Worm (Caenorhabditis elegans) whole organism, L1 larva: ENCODE results near the gene F14F9.4.
A peak's percentile ranks its signal among the peaks of the same experiment; 100 is the strongest.

ENCODE experiments used
- C16A3.4 ChIP-seq: fragments of 150-350 bp; optimal IDR thresholded peaks from 2 replicates; lab custom pipeline; 2014; ENCODE audit warnings: missing biosample characterization, missing genetic modification characterization
- aly-2 ChIP-seq: fragments of 150-350 bp; optimal IDR thresholded peaks from 2 replicates; lab custom pipeline; 2014; ENCODE audit warnings: missing biosample characterization, missing genetic modification characterization
- ama-1 ChIP-seq: fragments of 150-350 bp; optimal IDR thresholded peaks from 2 replicates; lab custom pipeline; 2014
- ceh-8 ChIP-seq: fragments of 200-800 bp; sonication (Bioruptor generic); optimal IDR thresholded peaks from 2 replicates; lab custom pipeline; 2018; ENCODE audit warnings: mild to moderate bottlenecking, missing genetic modification characterization, moderate library complexity, missing compliant biosample characterization
- dpl-1 ChIP-seq, 3 experiments: fragments of 150-350 bp in 2 of 3; sonication (generic microtip) in 1 of 3; optimal IDR thresholded peaks; 2 replicates each; lab custom pipeline; 2014 to 2017; ENCODE audit warnings: missing biosample characterization in 3 of 3, missing genetic modification characterization in 3 of 3, missing genetic modification reagents in 3 of 3
- efl-1 ChIP-seq, 4 experiments: fragments of 150-350 bp; optimal IDR thresholded peaks in 3 of 4; peaks in 1 of 4; 1 replicate in 1 of 4; 2 replicates in 3 of 4; lab custom pipeline; 2014; ENCODE audit warnings: missing biosample characterization in 2 of 4, missing genetic modification characterization in 2 of 4, missing genetic modification reagents in 2 of 4
- elt-2 ChIP-seq: sonication (generic microtip); optimal IDR thresholded peaks from 2 replicates; lab custom pipeline; 2016; ENCODE audit warnings: missing genetic modification characterization, mild to moderate bottlenecking, inconsistent platforms, missing compliant biosample characterization, missing genetic modification reagents
- fkh-10 ChIP-seq: sonication (generic microtip); optimal IDR thresholded peaks from 2 replicates; lab custom pipeline; 2017; ENCODE audit warnings: missing biosample characterization, missing genetic modification reagents, missing genetic modification characterization
- fkh-4 ChIP-seq: sonication (generic microtip); optimal IDR thresholded peaks from 2 replicates; lab custom pipeline; 2016; ENCODE audit warnings: missing compliant biosample characterization, missing genetic modification characterization, borderline replicate concordance
- fos-1 ChIP-seq: fragments of 150-350 bp; optimal IDR thresholded peaks from 2 replicates; lab custom pipeline; 2014; ENCODE audit warnings: missing biosample characterization, missing genetic modification characterization
- grh-1 ChIP-seq: fragments of 200-800 bp; sonication (Bioruptor generic); IDR thresholded peaks from 2 replicates; pipeline ENCODE4 v1.3.6; 2022; ENCODE audit warnings: missing genetic modification reagents, missing genetic modification characterization, missing compliant biosample characterization
- hlh-17 ChIP-seq: fragments of 200-800 bp; sonication (Bioruptor generic); optimal IDR thresholded peaks from 2 replicates; lab custom pipeline; 2018; ENCODE audit warnings: missing genetic modification characterization, mild to moderate bottlenecking, missing compliant biosample characterization, moderate library complexity, borderline replicate concordance
- hlh-4 ChIP-seq: sonication (generic microtip); optimal IDR thresholded peaks from 2 replicates; lab custom pipeline; 2016; ENCODE audit warnings: mild to moderate bottlenecking, missing genetic modification characterization, missing compliant biosample characterization
- isw-1 ChIP-seq: fragments of 200-800 bp; sonication (Bioruptor generic); IDR thresholded peaks from 2 replicates; pipeline ENCODE4 v1.3.6; 2022; ENCODE audit warnings: missing genetic modification characterization, missing compliant biosample characterization
- jun-1 ChIP-seq: fragments of 150-350 bp; optimal IDR thresholded peaks from 2 replicates; lab custom pipeline; 2014; ENCODE audit warnings: missing biosample characterization, missing genetic modification reagents, missing genetic modification characterization
- lin-13 ChIP-seq: fragments of 150-350 bp; optimal IDR thresholded peaks from 2 replicates; lab custom pipeline; 2014; ENCODE audit warnings: missing biosample characterization, missing genetic modification reagents, missing genetic modification characterization
- lin-14 ChIP-seq: fragments of 200-800 bp; sonication (Bioruptor generic); optimal IDR thresholded peaks from 2 replicates; lab custom pipeline; 2018; ENCODE audit warnings: mild to moderate bottlenecking, missing genetic modification characterization, moderate library complexity, missing compliant biosample characterization
- lin-35 ChIP-seq, 2 experiments: fragments of 150-350 bp; optimal IDR thresholded peaks; 2 replicates each; lab custom pipeline; 2014; ENCODE audit warnings: missing biosample characterization in 2 of 2, missing genetic modification characterization in 2 of 2, missing genetic modification reagents in 2 of 2
- lin-39 ChIP-seq: fragments of 150-350 bp; optimal IDR thresholded peaks from 2 replicates; lab custom pipeline; 2014; ENCODE audit warnings: missing biosample characterization, missing genetic modification reagents, missing genetic modification characterization
- lir-3 ChIP-seq: sonication (generic microtip); optimal IDR thresholded peaks from 2 replicates; lab custom pipeline; 2016; ENCODE audit warnings: mild to moderate bottlenecking, missing genetic modification characterization, moderate library complexity, missing compliant biosample characterization; ENCODE audit not compliant: poor library complexity
- lsy-2 ChIP-seq, 2 experiments: fragments of 150-350 bp; optimal IDR thresholded peaks; 2 replicates each; lab custom pipeline; 2014; ENCODE audit warnings: missing biosample characterization in 2 of 2, missing genetic modification characterization in 2 of 2
- mab-9 ChIP-seq: fragments of 200-800 bp; sonication (Bioruptor generic); IDR thresholded peaks from 2 replicates; pipeline ENCODE4 v1.3.6; 2022; ENCODE audit warnings: missing genetic modification reagents, missing genetic modification characterization, missing compliant biosample characterization
- mdl-1 ChIP-seq, 2 experiments: fragments of 150-350 bp; optimal IDR thresholded peaks; 2 replicates each; lab custom pipeline; 2014 to 2017; ENCODE audit warnings: missing biosample characterization in 2 of 2, missing genetic modification characterization in 2 of 2, inconsistent platforms in 1 of 2
- mep-1 ChIP-seq: fragments of 150-350 bp; optimal IDR thresholded peaks from 2 replicates; lab custom pipeline; 2014; ENCODE audit warnings: missing biosample characterization, missing genetic modification characterization
- nhr-12 ChIP-seq: sonication (generic microtip); optimal IDR thresholded peaks from 2 replicates; lab custom pipeline; 2017; ENCODE audit warnings: missing biosample characterization, missing genetic modification characterization
- nhr-20 ChIP-seq: sonication (generic microtip); optimal IDR thresholded peaks from 2 replicates; lab custom pipeline; 2016; ENCODE audit warnings: mild to moderate bottlenecking, missing genetic modification characterization, missing compliant biosample characterization
- nhr-237 ChIP-seq: fragments of 150-350 bp; optimal IDR thresholded peaks from 2 replicates; lab custom pipeline; 2014; ENCODE audit warnings: missing biosample characterization, missing genetic modification characterization
- nhr-28 ChIP-seq: fragments of 150-350 bp; optimal IDR thresholded peaks from 2 replicates; lab custom pipeline; 2014; ENCODE audit warnings: missing biosample characterization, missing genetic modification characterization
- nhr-76 ChIP-seq: sonication (generic microtip); optimal IDR thresholded peaks from 2 replicates; lab custom pipeline; 2017; ENCODE audit warnings: missing biosample characterization, missing genetic modification characterization
- nhr-84 ChIP-seq: sonication (generic microtip); optimal IDR thresholded peaks from 2 replicates; lab custom pipeline; 2017; ENCODE audit warnings: missing biosample characterization, missing genetic modification characterization
- nhr-90 ChIP-seq: sonication (generic microtip); optimal IDR thresholded peaks from 2 replicates; lab custom pipeline; 2016; ENCODE audit warnings: mild to moderate bottlenecking, missing genetic modification characterization, missing compliant biosample characterization; ENCODE audit not compliant: poor library complexity
- pag-3 ChIP-seq: sonication (generic microtip); optimal IDR thresholded peaks from 2 replicates; lab custom pipeline; 2017; ENCODE audit warnings: missing genetic modification characterization, mild to moderate bottlenecking, missing compliant biosample characterization, antibody characterized with exemption, borderline replicate concordance; ENCODE audit not compliant: insufficient read depth
- pax-3 ChIP-seq: fragments of 200-800 bp; sonication (Bioruptor generic); optimal IDR thresholded peaks from 2 replicates; lab custom pipeline; 2018; ENCODE audit warnings: mild to moderate bottlenecking, missing genetic modification characterization, moderate library complexity, missing compliant biosample characterization
- pqm-1 ChIP-seq: sonication (generic microtip); optimal IDR thresholded peaks from 3 replicates; lab custom pipeline; 2017; ENCODE audit warnings: missing biosample characterization, missing genetic modification characterization
- rnt-1 ChIP-seq: sonication (generic microtip); optimal IDR thresholded peaks from 2 replicates; lab custom pipeline; 2016; ENCODE audit warnings: mild to moderate bottlenecking, missing genetic modification characterization, moderate library complexity, missing compliant biosample characterization
- skn-1 ChIP-seq: fragments of 150-350 bp; optimal IDR thresholded peaks from 2 replicates; lab custom pipeline; 2014; ENCODE audit warnings: missing biosample characterization, missing genetic modification characterization
- sox-4 ChIP-seq: sonication (generic microtip); optimal IDR thresholded peaks from 2 replicates; lab custom pipeline; 2016; ENCODE audit warnings: missing genetic modification characterization, missing compliant biosample characterization
- sptf-1 ChIP-seq: fragments of 150-350 bp; optimal IDR thresholded peaks from 2 replicates; lab custom pipeline; 2014; ENCODE audit warnings: missing biosample characterization, missing genetic modification characterization
- sup-37 ChIP-seq: fragments of 200-800 bp; sonication (Bioruptor generic); optimal IDR thresholded peaks from 2 replicates; lab custom pipeline; 2018; ENCODE audit warnings: mild to moderate bottlenecking, missing genetic modification characterization, missing compliant biosample characterization
- swsn-7 ChIP-seq: sonication (generic microtip); optimal IDR thresholded peaks from 2 replicates; lab custom pipeline; 2016; ENCODE audit warnings: missing genetic modification characterization, missing compliant biosample characterization
- tbx-2 ChIP-seq: sonication (generic microtip); optimal IDR thresholded peaks from 2 replicates; lab custom pipeline; 2016; ENCODE audit warnings: missing genetic modification characterization, missing compliant biosample characterization
- tlp-1 ChIP-seq: fragments of 150-350 bp; optimal IDR thresholded peaks from 2 replicates; lab custom pipeline; 2014; ENCODE audit warnings: missing biosample characterization, missing genetic modification characterization
- unc-62 ChIP-seq: fragments of 150-350 bp; optimal IDR thresholded peaks from 2 replicates; lab custom pipeline; 2014; ENCODE audit warnings: missing biosample characterization, missing genetic modification reagents, missing genetic modification characterization
- vab-15 ChIP-seq: sonication (generic microtip); optimal IDR thresholded peaks from 2 replicates; lab custom pipeline; 2017; ENCODE audit warnings: missing genotype, mild to moderate bottlenecking, missing genetic modification characterization, missing compliant biosample characterization
- zag-1 ChIP-seq: fragments of 150-350 bp; optimal IDR thresholded peaks from 2 replicates; lab custom pipeline; 2014; ENCODE audit warnings: missing biosample characterization, missing genetic modification characterization
- ztf-4 ChIP-seq: fragments of 150-350 bp; optimal IDR thresholded peaks from 2 replicates; lab custom pipeline; 2014; ENCODE audit warnings: missing biosample characterization, missing genetic modification characterization

The F14F9.4 gene

DNA sequence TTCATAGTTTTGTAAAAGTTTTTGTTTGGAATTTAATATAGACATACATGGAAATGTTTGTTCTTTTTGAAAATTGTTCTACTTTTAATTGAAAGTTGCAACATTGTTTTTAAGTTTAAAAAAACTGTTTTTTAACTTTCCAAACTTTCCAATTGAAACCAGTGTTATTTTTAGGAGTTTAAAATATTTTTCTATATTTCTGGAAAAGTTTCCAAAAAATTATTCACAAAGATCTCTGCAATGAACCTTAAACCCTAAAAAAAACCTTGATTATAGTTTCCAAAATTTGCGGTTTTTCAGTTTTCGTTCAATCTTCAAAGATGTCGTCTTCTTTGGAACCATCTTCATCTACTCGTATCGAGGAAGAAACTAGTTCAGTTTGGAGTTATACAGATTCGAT is at the start of gene F14F9.4:
F14F9.4 (plus strand) TSS at position 301 of the 400 bp plus-strand sequence.
- TF ChIP-seq fkh-4 (tag; lab: Kevin White, UChicago) (no peak), tbx-2 (no peak), elt-2 (tag; lab: Kevin White, UChicago) (no peak), pax-3 (tag; lab: Kevin White, UChicago) (no peak), pag-3 (tag; lab: Kevin White, UChicago) (no peak), nhr-12 (no peak), nhr-90 (tag; lab: Kevin White, UChicago) (no peak), isw-1 (GFP tag; lab: Robert Waterston, UW) (no peak)

ce11 chrV:5084957-5085465 is 47.5 kb upstream of the F14F9.4 start, which contains the start of gene Y58A7A.4:
TSS of gene Y58A7A.4 (minus strand) at chrV:5085007.
- peak; percentile 64 for TF ChIP-seq skn-1 (tag; lab: Kevin White, UChicago)
- no peak for TF ChIP-seq efl-1 (optimal IDR thresholded peaks at IDR 0.05; lab: Kevin White, UChicago)
- peak in 1 of 2 experiments; percentile 26 for TF ChIP-seq efl-1 (GFP tag; optimal IDR thresholded peaks at IDR 0.05 in 1 of 2; lab: Kevin White, UChicago)
- peak in 1 of 2 experiments; percentile 30 for TF ChIP-seq lsy-2 (tag; optimal IDR thresholded peaks at IDR 0.05; lab: Kevin White, UChicago)
- no peak for TF ChIP-seq fos-1 (tag; lab: Kevin White, UChicago)
- no peak for TF ChIP-seq fkh-4 (tag; lab: Kevin White, UChicago)
- TF ChIP-seq mep-1, result no peak
- TF ChIP-seq mab-9 (GFP tag; lab: Robert Waterston, UW), result no peak
- no peak for TF ChIP-seq nhr-76

DNA sequence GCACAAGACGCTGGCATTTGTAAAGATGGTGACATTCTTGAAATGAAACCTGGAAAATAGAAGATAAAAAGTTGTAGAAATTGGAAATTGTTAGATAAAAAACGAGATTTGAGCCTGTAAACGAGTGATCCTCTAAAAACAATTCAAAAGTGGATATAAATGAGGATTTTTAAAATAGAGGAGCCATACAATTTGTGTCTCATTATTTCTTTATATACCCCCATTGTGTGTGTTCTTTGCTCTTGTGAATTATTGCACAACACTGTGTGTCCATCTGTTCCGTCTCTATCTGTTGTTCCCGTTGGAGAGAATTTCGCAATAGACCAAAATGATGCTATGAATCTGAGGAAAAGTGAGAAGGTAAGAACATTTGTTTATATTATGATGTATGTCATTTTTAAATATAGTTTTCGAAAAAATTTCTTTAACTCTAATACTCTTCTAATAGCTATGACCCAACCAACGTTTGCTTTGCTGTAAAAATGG is 45.6 kb upstream of the F14F9.4 start, which contains the start of gene Y58A7A.5:
Y58A7A.5 (minus strand) TSS at position 51 of the 486 bp plus-strand sequence.
- TF ChIP-seq hlh-17 (GFP tag; lab: Kevin White, UChicago) (no peak), jun-1 (tag; lab: Kevin White, UChicago) (no peak), fkh-10 (GFP tag; lab: Kevin White, UChicago) (no peak), rnt-1 (tag; lab: Kevin White, UChicago) (no peak), efl-1 (optimal IDR thresholded peaks at IDR 0.05; lab: Kevin White, UChicago) (peak in 1 of 2 experiments; percentile 15), efl-1 (GFP tag; optimal IDR thresholded peaks at IDR 0.05 in 1 of 2; lab: Kevin White, UChicago) (no peak), sox-4 (tag; lab: Kevin White, UChicago) (no peak), lsy-2 (tag; optimal IDR thresholded peaks at IDR 0.05; lab: Kevin White, UChicago) (peak in 1 of 2 experiments; percentile 58), lin-14 (GFP tag; lab: Kevin White, UChicago) (peak; percentile 66), sptf-1 (no peak), pag-3 (tag; lab: Kevin White, UChicago) (no peak), swsn-7 (tag; lab: Kevin White, UChicago) (no peak), aly-2 (tag; lab: Kevin White, UChicago) (no peak), nhr-237 (no peak), nhr-84 (tag; lab: Kevin White, UChicago) (no peak), nhr-20 (tag; lab: Kevin White, UChicago) (no peak), mdl-1 (tag; optimal IDR thresholded peaks at IDR 0.05; lab: Kevin White, UChicago) (no peak), ceh-8 (no peak), sup-37 (no peak), lir-3 (tag; lab: Kevin White, UChicago) (no peak), ama-1 (lab: Kevin White, UChicago) (no peak), grh-1 (GFP tag; lab: Robert Waterston, UW) (no peak), pax-3 (tag; lab: Kevin White, UChicago) (no peak), lin-39 (tag; lab: Kevin White, UChicago) (no peak), nhr-28 (no peak), pqm-1 (tag; lab: Kevin White, UChicago) (no peak), hlh-4 (no peak), unc-62 (GFP tag; lab: Kevin White, UChicago) (no peak), ztf-4 (tag; lab: Kevin White, UChicago) (no peak), lin-13 (GFP tag; lab: Kevin White, UChicago) (no peak), vab-15 (tag; lab: Kevin White, UChicago) (no peak), fos-1 (tag; lab: Kevin White, UChicago) (no peak), mab-9 (GFP tag; lab: Robert Waterston, UW) (no peak), zag-1 (no peak), C16A3.4 (no peak), dpl-1 (GFP tag; optimal IDR thresholded peaks at IDR 0.05; lab: Kevin White, UChicago) (no peak), tlp-1 (tag; lab: Kevin White, UChicago) (no peak), nhr-12 (no peak), lin-35 (GFP tag; optimal IDR thresholded peaks at IDR 0.05; lab: Kevin White, UChicago) (no peak), fkh-4 (tag; lab: Kevin White, UChicago) (no peak)
